Worm (Caenorhabditis elegans) whole organism, L1 larva: ENCODE results near the gene hen-1.

Experiments
- C16A3.4 ChIP-seq: fragments of 150-350 bp; optimal IDR thresholded peaks from 2 replicates; lab custom pipeline; 2014; ENCODE audit warnings: missing biosample characterization, missing genetic modification characterization
- aly-2 ChIP-seq: fragments of 150-350 bp; optimal IDR thresholded peaks from 2 replicates; lab custom pipeline; 2014; ENCODE audit warnings: missing biosample characterization, missing genetic modification characterization
- ama-1 ChIP-seq: fragments of 150-350 bp; optimal IDR thresholded peaks from 2 replicates; lab custom pipeline; 2014
- blmp-1 ChIP-seq: fragments of 150-350 bp; optimal IDR thresholded peaks from 2 replicates; lab custom pipeline; 2014; ENCODE audit warnings: missing biosample characterization, missing genetic modification characterization
- ceh-63 ChIP-seq: fragments of 200-800 bp; sonication (Bioruptor generic); optimal IDR thresholded peaks from 2 replicates; lab custom pipeline; 2018; ENCODE audit warnings: mild to moderate bottlenecking, missing genetic modification characterization, missing compliant biosample characterization
- ceh-88 ChIP-seq: fragments of 200-800 bp; sonication (Bioruptor generic); IDR thresholded peaks from 2 replicates; pipeline ENCODE4 v1.3.6; 2022; ENCODE audit warnings: missing genetic modification characterization, missing compliant biosample characterization
- ceh-90 ChIP-seq: sonication (generic microtip); optimal IDR thresholded peaks from 2 replicates; lab custom pipeline; 2016; ENCODE audit warnings: missing genetic modification characterization, missing compliant biosample characterization
- dpl-1 ChIP-seq, 3 experiments: fragments of 150-350 bp in 2 of 3; sonication (generic microtip) in 1 of 3; optimal IDR thresholded peaks; 2 replicates each; lab custom pipeline; 2014 to 2017; ENCODE audit warnings: missing biosample characterization in 3 of 3, missing genetic modification characterization in 3 of 3, missing genetic modification reagents in 3 of 3
- dsc-1 ChIP-seq: sonication (generic microtip); optimal IDR thresholded peaks from 2 replicates; lab custom pipeline; 2016; ENCODE audit warnings: mild to moderate bottlenecking, missing genetic modification characterization, missing compliant biosample characterization
- efl-1 ChIP-seq, 4 experiments: fragments of 150-350 bp; optimal IDR thresholded peaks in 3 of 4; peaks in 1 of 4; 1 replicate in 1 of 4; 2 replicates in 3 of 4; lab custom pipeline; 2014; ENCODE audit warnings: missing biosample characterization in 2 of 4, missing genetic modification characterization in 2 of 4, missing genetic modification reagents in 2 of 4
- elt-3 ChIP-seq, 6 experiments: fragments of 150-350 bp in 1 of 6; sonication (generic microtip); optimal IDR thresholded peaks; 2 replicates each; lab custom pipeline; 2017 to 2018; ENCODE audit warnings: missing biosample characterization in 6 of 6, missing genetic modification characterization in 6 of 6, inconsistent platforms in 1 of 6
- fkh-10 ChIP-seq: sonication (generic microtip); optimal IDR thresholded peaks from 2 replicates; lab custom pipeline; 2017; ENCODE audit warnings: missing biosample characterization, missing genetic modification reagents, missing genetic modification characterization
- irx-1 ChIP-seq: sonication (generic microtip); optimal IDR thresholded peaks from 2 replicates; lab custom pipeline; 2016; ENCODE audit warnings: missing genetic modification characterization, missing compliant biosample characterization
- lin-14 ChIP-seq: fragments of 200-800 bp; sonication (Bioruptor generic); optimal IDR thresholded peaks from 2 replicates; lab custom pipeline; 2018; ENCODE audit warnings: mild to moderate bottlenecking, missing genetic modification characterization, moderate library complexity, missing compliant biosample characterization
- lin-35 ChIP-seq, 2 experiments: fragments of 150-350 bp; optimal IDR thresholded peaks; 2 replicates each; lab custom pipeline; 2014; ENCODE audit warnings: missing biosample characterization in 2 of 2, missing genetic modification characterization in 2 of 2, missing genetic modification reagents in 2 of 2
- lir-3 ChIP-seq: sonication (generic microtip); optimal IDR thresholded peaks from 2 replicates; lab custom pipeline; 2016; ENCODE audit warnings: mild to moderate bottlenecking, missing genetic modification characterization, moderate library complexity, missing compliant biosample characterization; ENCODE audit not compliant: poor library complexity
- mep-1 ChIP-seq: fragments of 150-350 bp; optimal IDR thresholded peaks from 2 replicates; lab custom pipeline; 2014; ENCODE audit warnings: missing biosample characterization, missing genetic modification characterization
- nhr-19 ChIP-seq: fragments of 200-800 bp; sonication (Bioruptor generic); conservative IDR thresholded peaks from 2 replicates; pipeline ENCODE4 v1.3.6; 2022; ENCODE audit warnings: missing genetic modification characterization, missing compliant biosample characterization
- nhr-20 ChIP-seq: sonication (generic microtip); optimal IDR thresholded peaks from 2 replicates; lab custom pipeline; 2016; ENCODE audit warnings: mild to moderate bottlenecking, missing genetic modification characterization, missing compliant biosample characterization
- nhr-47 ChIP-seq: sonication (generic microtip); optimal IDR thresholded peaks from 2 replicates; lab custom pipeline; 2016; ENCODE audit warnings: mild to moderate bottlenecking, missing genetic modification characterization, moderate library complexity, missing compliant biosample characterization
- nhr-71 ChIP-seq: sonication (generic microtip); optimal IDR thresholded peaks from 2 replicates; lab custom pipeline; 2016; ENCODE audit warnings: mild to moderate bottlenecking, missing genetic modification characterization, moderate library complexity, missing compliant biosample characterization
- nhr-77 ChIP-seq: fragments of 150-350 bp; optimal IDR thresholded peaks from 2 replicates; lab custom pipeline; 2014; ENCODE audit warnings: missing biosample characterization, missing genetic modification characterization
- nhr-85 ChIP-seq: sonication (generic microtip); peaks from one replicate; lab custom pipeline; 2016; ENCODE audit warnings: missing genetic modification characterization, inconsistent platforms, missing compliant biosample characterization
- pqm-1 ChIP-seq: sonication (generic microtip); optimal IDR thresholded peaks from 3 replicates; lab custom pipeline; 2017; ENCODE audit warnings: missing biosample characterization, missing genetic modification characterization
- rnt-1 ChIP-seq: sonication (generic microtip); optimal IDR thresholded peaks from 2 replicates; lab custom pipeline; 2016; ENCODE audit warnings: mild to moderate bottlenecking, missing genetic modification characterization, moderate library complexity, missing compliant biosample characterization
- skn-1 ChIP-seq: fragments of 150-350 bp; optimal IDR thresholded peaks from 2 replicates; lab custom pipeline; 2014; ENCODE audit warnings: missing biosample characterization, missing genetic modification characterization
- snu-23 ChIP-seq: sonication (generic microtip); optimal IDR thresholded peaks from 2 replicates; lab custom pipeline; 2016; ENCODE audit warnings: missing genetic modification characterization, missing compliant biosample characterization
- sox-4 ChIP-seq: sonication (generic microtip); optimal IDR thresholded peaks from 2 replicates; lab custom pipeline; 2016; ENCODE audit warnings: missing genetic modification characterization, missing compliant biosample characterization
- sup-37 ChIP-seq: fragments of 200-800 bp; sonication (Bioruptor generic); optimal IDR thresholded peaks from 2 replicates; lab custom pipeline; 2018; ENCODE audit warnings: mild to moderate bottlenecking, missing genetic modification characterization, missing compliant biosample characterization
- swsn-7 ChIP-seq: sonication (generic microtip); optimal IDR thresholded peaks from 2 replicates; lab custom pipeline; 2016; ENCODE audit warnings: missing genetic modification characterization, missing compliant biosample characterization
- tbx-2 ChIP-seq: sonication (generic microtip); optimal IDR thresholded peaks from 2 replicates; lab custom pipeline; 2016; ENCODE audit warnings: missing genetic modification characterization, missing compliant biosample characterization
- tlp-1 ChIP-seq: fragments of 150-350 bp; optimal IDR thresholded peaks from 2 replicates; lab custom pipeline; 2014; ENCODE audit warnings: missing biosample characterization, missing genetic modification characterization
- unc-130 ChIP-seq: fragments of 150-350 bp; optimal IDR thresholded peaks from 2 replicates; lab custom pipeline; 2017; ENCODE audit warnings: missing biosample characterization, missing genetic modification characterization, inconsistent platforms
- zag-1 ChIP-seq: fragments of 150-350 bp; optimal IDR thresholded peaks from 2 replicates; lab custom pipeline; 2014; ENCODE audit warnings: missing biosample characterization, missing genetic modification characterization
- ztf-11 ChIP-seq, 2 experiments: sonication (generic microtip); optimal IDR thresholded peaks; 2 replicates each; lab custom pipeline; 2016 to 2017; ENCODE audit warnings: missing genetic modification characterization in 2 of 2, missing biosample characterization in 1 of 2, missing compliant biosample characterization in 1 of 2

The hen-1 gene

DNA sequence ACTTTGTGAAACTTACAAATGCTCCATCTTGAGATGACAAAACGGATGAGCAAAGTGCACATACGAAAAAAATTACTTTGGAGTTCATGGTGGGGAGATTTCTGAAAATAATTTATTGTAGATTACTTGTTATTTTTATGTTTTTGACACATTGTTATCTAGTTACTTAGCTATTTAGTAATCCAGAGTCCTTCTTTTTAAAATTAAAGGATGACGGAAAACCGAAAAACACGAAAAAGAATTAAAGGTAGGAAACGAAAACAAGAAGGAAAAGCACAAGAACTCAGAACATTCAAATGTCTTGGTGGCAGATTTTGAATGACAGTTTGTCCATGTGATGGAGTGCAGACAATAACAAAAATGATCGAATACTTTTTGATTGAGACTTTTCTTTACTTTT is at the start of gene hen-1:
Gene hen-1, minus strand, starts transcription at position 101 of the 400 bp plus-strand sequence.
- no peak for TF ChIP-seq nhr-19 (GFP tag; lab: Robert Waterston, UW)
- TF ChIP-seq mep-1 (tag; lab: Kevin White, UChicago), result no peak

DNA sequence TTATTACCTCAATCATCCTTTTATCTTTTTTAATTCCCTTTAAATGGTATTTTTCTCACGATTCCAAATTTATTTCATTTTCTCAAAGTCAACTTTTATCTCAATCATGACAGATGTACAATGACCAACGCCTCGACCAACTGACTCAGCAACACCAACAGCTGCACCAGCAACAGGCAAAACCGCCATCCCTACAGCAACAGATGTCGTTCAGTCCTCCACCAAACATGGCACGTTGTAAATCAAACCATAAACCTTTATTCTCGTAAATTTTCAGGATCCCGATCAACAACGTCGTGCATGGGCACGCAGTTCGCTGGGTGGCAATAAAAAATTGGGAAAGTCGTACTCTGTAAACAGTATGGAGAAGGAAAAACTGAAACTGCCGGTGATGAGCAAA is 46.0 kb upstream of the hen-1 start:
- TF ChIP-seq ceh-90 (tag; lab: Kevin White, UChicago) (no peak), sox-4 (tag; lab: Kevin White, UChicago) (no peak), efl-1 (optimal IDR thresholded peaks at IDR 0.05; lab: Kevin White, UChicago) (no peak), efl-1 (GFP tag; optimal IDR thresholded peaks at IDR 0.05 in 1 of 2; lab: Kevin White, UChicago) (peak in 1 of 2 experiments; percentile 14), tbx-2 (tag; lab: Kevin White, UChicago) (no peak), lir-3 (no peak), dpl-1 (GFP tag; optimal IDR thresholded peaks at IDR 0.05; lab: Kevin White, UChicago) (no peak), pqm-1 (tag; lab: Kevin White, UChicago) (no peak), blmp-1 (tag; lab: Kevin White, UChicago) (no peak), ztf-11 (tag; optimal IDR thresholded peaks at IDR 0.05; lab: Kevin White, UChicago) (peak in 1 of 2 experiments; percentile 20)

ce11 chrX:7158736-7159135 is 41.9 kb upstream of the hen-1 start, which contains the start of gene pgp-10:
Gene pgp-10 (plus strand): TSS chrX:7159036.
- no peak for TF ChIP-seq sox-4 (tag; lab: Kevin White, UChicago)
- peak; percentile 35 for TF ChIP-seq nhr-85 (tag; lab: Kevin White, UChicago)

ce11 chrX:7157483-7157882 is 40.7 kb upstream of the hen-1 start:
- peak; percentile 24 for TF ChIP-seq snu-23
- TF ChIP-seq lin-14 (GFP tag; lab: Kevin White, UChicago), result peak; percentile 45
- no peak for TF ChIP-seq aly-2 (tag; lab: Kevin White, UChicago)
- TF ChIP-seq sup-37 (GFP tag; lab: Kevin White, UChicago), result no peak
- no peak for TF ChIP-seq fkh-10 (GFP tag; lab: Kevin White, UChicago)
- peak; percentile 40 for TF ChIP-seq nhr-20 (tag; lab: Kevin White, UChicago)
- peak in 1 of 2 experiments; percentile 31 for TF ChIP-seq lin-35 (GFP tag; optimal IDR thresholded peaks at IDR 0.05; lab: Kevin White, UChicago)
- TF ChIP-seq ceh-88 (GFP tag; lab: Robert Waterston, UW), result no peak
- peak in 1 of 6 experiments; percentile 25 for TF ChIP-seq elt-3 (tag; optimal IDR thresholded peaks at IDR 0.05; lab: Kevin White, UChicago)
- TF ChIP-seq irx-1 (tag; lab: Kevin White, UChicago), result no peak
- peak; percentile 64 for TF ChIP-seq blmp-1 (tag; lab: Kevin White, UChicago)
- no peak for TF ChIP-seq nhr-71
- no peak for TF ChIP-seq ceh-63 (GFP tag; lab: Kevin White, UChicago)
- TF ChIP-seq unc-130 (tag; lab: Kevin White, UChicago), result peak; percentile 44
- TF ChIP-seq zag-1 (tag; lab: Kevin White, UChicago), result no peak
- peak; percentile 70 for TF ChIP-seq nhr-85 (tag; lab: Kevin White, UChicago)
- no peak for TF ChIP-seq tlp-1 (tag; lab: Kevin White, UChicago)

DNA sequence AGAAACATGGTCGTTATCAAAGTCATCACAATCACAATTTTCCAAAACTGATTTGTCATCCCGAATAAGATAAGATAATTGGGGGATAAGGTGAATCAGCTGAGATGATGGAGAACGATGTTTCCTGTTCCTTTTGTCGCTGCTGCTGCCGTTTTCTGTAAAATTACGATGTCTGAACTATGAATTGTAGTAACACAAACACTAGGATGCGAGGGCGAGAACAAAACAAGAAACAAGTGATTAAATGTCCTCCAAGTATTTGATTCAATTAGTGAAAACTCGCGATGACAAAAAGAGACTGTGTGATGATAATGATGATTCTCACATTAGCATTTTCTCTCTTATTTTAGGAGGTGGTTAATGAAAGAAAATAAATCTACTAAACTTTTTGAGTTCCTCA is 39.1 kb upstream of the hen-1 start, which contains the start of gene C54D1.7:
Gene C54D1.7, minus strand, starts transcription at position 157 of the 400 bp plus-strand sequence.
- TF ChIP-seq blmp-1 (tag; lab: Kevin White, UChicago) (peak; percentile 29), skn-1 (tag; lab: Kevin White, UChicago) (no peak), ama-1 (no peak), nhr-85 (tag; lab: Kevin White, UChicago) (peak; percentile 72), elt-3 (tag; optimal IDR thresholded peaks at IDR 0.05; lab: Kevin White, UChicago) (peak in 1 of 6 experiments; percentile 46)

ce11 chrX:7153460-7153859 is 36.7 kb upstream of the hen-1 start:
- TF ChIP-seq C16A3.4 (tag; lab: Kevin White, UChicago) (no peak), unc-130 (tag; lab: Kevin White, UChicago) (peak; percentile 44), nhr-77 (no peak), nhr-71 (peak; percentile 68), rnt-1 (tag; lab: Kevin White, UChicago) (peak; percentile 65), swsn-7 (tag; lab: Kevin White, UChicago) (peak; percentile 2), lin-14 (GFP tag; lab: Kevin White, UChicago) (peak; percentile 67), dpl-1 (GFP tag; optimal IDR thresholded peaks at IDR 0.05; lab: Kevin White, UChicago) (peak in 2 of 3 experiments; percentile 2 to 22), efl-1 (optimal IDR thresholded peaks at IDR 0.05; lab: Kevin White, UChicago) (peak in 1 of 2 experiments; percentile 17), efl-1 (GFP tag; optimal IDR thresholded peaks at IDR 0.05 in 1 of 2; lab: Kevin White, UChicago) (peak in 1 of 2 experiments; percentile 90), nhr-47 (tag; lab: Kevin White, UChicago) (no peak), snu-23 (peak; percentile 33), dsc-1 (tag; lab: Kevin White, UChicago) (peak; percentile 66)
